Fruit fly (Drosophila melanogaster) whole organism, embryonic: ENCODE data around the gene PGAP1.
A peak's percentile ranks its signal among the peaks of the same experiment; 100 is the strongest.

Experiments
- BEAF-32 ChIP-seq: fragments of 200-800 bp; sonication (Bioruptor generic); optimal IDR thresholded peaks from 3 replicates; lab custom pipeline; 2017; ENCODE audit warnings: missing biosample characterization, missing genetic modification characterization, mild to moderate bottlenecking, moderate library complexity, missing genetic modification reagents
- CG11398 ChIP-seq: fragments of 200-800 bp; sonication (Bioruptor generic); optimal IDR thresholded peaks from 2 replicates; lab custom pipeline; 2016; ENCODE audit warnings: missing biosample characterization, missing genetic modification characterization
- CG12769 ChIP-seq: fragments of 200-800 bp; sonication (Bioruptor generic); optimal IDR thresholded peaks from 2 replicates; lab custom pipeline; 2019; ENCODE audit warnings: missing biosample characterization, mild to moderate bottlenecking, missing genetic modification characterization, moderate library complexity
- CG13123 ChIP-seq: fragments of 200-800 bp; sonication (Bioruptor generic); optimal IDR thresholded peaks from 2 replicates; lab custom pipeline; 2016; ENCODE audit warnings: missing biosample characterization, missing genetic modification characterization
- CG14965 ChIP-seq: fragments of 200-800 bp; sonication (Bioruptor generic); optimal IDR thresholded peaks from 2 replicates; lab custom pipeline; 2016; ENCODE audit warnings: missing biosample characterization, missing genetic modification characterization, borderline replicate concordance
- CG15514 ChIP-seq: fragments of 200-800 bp; sonication (Bioruptor generic); optimal IDR thresholded peaks from 3 replicates; lab custom pipeline; 2017; ENCODE audit warnings: missing biosample characterization, missing genetic modification characterization, mild to moderate bottlenecking, moderate library complexity, missing genetic modification reagents
- CG1602 ChIP-seq: fragments of 200-800 bp; sonication (Bioruptor generic); optimal IDR thresholded peaks from 3 replicates; lab custom pipeline; 2016; ENCODE audit warnings: missing biosample characterization, missing genetic modification characterization
- CG16779 ChIP-seq: fragments of 200-800 bp; sonication (Bioruptor generic); IDR thresholded peaks from 2 replicates; pipeline ENCODE4 v1.3.6; 2022; ENCODE audit warnings: missing biosample characterization, missing genetic modification characterization
- CG17802 ChIP-seq: fragments of 200-800 bp; sonication (Bioruptor generic); optimal IDR thresholded peaks from 2 replicates; lab custom pipeline; 2018; ENCODE audit warnings: missing biosample characterization, mild to moderate bottlenecking, missing genetic modification characterization, moderate library complexity
- CG18011 ChIP-seq: fragments of 200-800 bp; sonication (Bioruptor generic); optimal IDR thresholded peaks from 2 replicates; lab custom pipeline; 2017; ENCODE audit warnings: missing biosample characterization, missing genetic modification characterization, mild to moderate bottlenecking, moderate library complexity, missing genotype
- CG2116 ChIP-seq: fragments of 200-800 bp; sonication (Bioruptor generic); optimal IDR thresholded peaks from 3 replicates; lab custom pipeline; 2018; ENCODE audit warnings: missing biosample characterization, mild to moderate bottlenecking, missing genetic modification characterization
- CG32767 ChIP-seq: fragments of 200-800 bp; sonication (Bioruptor generic); IDR thresholded peaks from 2 replicates; pipeline ENCODE4 v1.3.6; 2022; ENCODE audit warnings: missing biosample characterization, missing genetic modification characterization
- CG32772 ChIP-seq: fragments of 200-800 bp; sonication (Bioruptor generic); IDR thresholded peaks from 2 replicates; pipeline ENCODE4 v1.3.6; 2022; ENCODE audit warnings: missing biosample characterization, missing genetic modification characterization
- CG4730 ChIP-seq: fragments of 200-800 bp; sonication (Bioruptor generic); IDR thresholded peaks from 2 replicates; pipeline ENCODE4 v1.3.6; 2022; ENCODE audit warnings: missing biosample characterization, missing genetic modification characterization
- CG7271 ChIP-seq: fragments of 200-800 bp; sonication (Bioruptor generic); optimal IDR thresholded peaks from 2 replicates; lab custom pipeline; 2018; ENCODE audit warnings: missing biosample characterization, mild to moderate bottlenecking, missing genetic modification characterization, moderate library complexity
- CG9932 ChIP-seq: fragments of 200-800 bp; sonication (Bioruptor generic); IDR thresholded peaks from 2 replicates; pipeline ENCODE4 v1.3.6; 2022; ENCODE audit warnings: missing biosample characterization, missing genetic modification characterization
- CTCF ChIP-seq: fragments of 200-800 bp; sonication (Bioruptor generic); optimal IDR thresholded peaks from 2 replicates; lab custom pipeline; 2017; ENCODE audit warnings: missing biosample characterization, mild to moderate bottlenecking, missing genetic modification characterization, moderate library complexity
- Dad ChIP-seq: fragments of 200-800 bp; sonication (Bioruptor generic); optimal IDR thresholded peaks from 3 replicates; lab custom pipeline; 2016; ENCODE audit warnings: missing biosample characterization, missing genetic modification characterization
- Dek ChIP-seq: fragments of 200-800 bp; sonication (Bioruptor generic); optimal IDR thresholded peaks from 3 replicates; lab custom pipeline; 2019; ENCODE audit warnings: missing biosample characterization, mild to moderate bottlenecking, missing genetic modification characterization, moderate library complexity
- Doc2 ChIP-seq: fragments of 200-800 bp; sonication (Bioruptor generic); IDR thresholded peaks from 2 replicates; pipeline ENCODE4 v1.3.6; 2022; ENCODE audit warnings: missing biosample characterization, missing genetic modification characterization
- Eip74EF ChIP-seq, 2 experiments: fragments of 200-800 bp in 1 of 2; fragments of >200 bp in 1 of 2; sonication (Bioruptor generic) in 1 of 2; optimal IDR thresholded peaks; 2 replicates each; lab custom pipeline; 2017 to 2019; ENCODE audit warnings: missing biosample characterization in 2 of 2, missing genetic modification characterization in 2 of 2, mild to moderate bottlenecking in 1 of 2, moderate library complexity in 1 of 2
- HmgZ ChIP-seq: fragments of 200-800 bp; sonication (Bioruptor generic); optimal IDR thresholded peaks from 2 replicates; lab custom pipeline; 2018; ENCODE audit warnings: missing biosample characterization, mild to moderate bottlenecking, missing genetic modification characterization
- Hmr ChIP-seq: fragments of 200-800 bp; sonication (Bioruptor generic); optimal IDR thresholded peaks from 3 replicates; lab custom pipeline; 2017; ENCODE audit warnings: mild to moderate bottlenecking, missing biosample characterization, missing genetic modification reagents, missing genetic modification characterization
- Hr51 ChIP-seq, 2 experiments: fragments of 200-800 bp; sonication (Bioruptor generic); optimal IDR thresholded peaks; 2 replicates in 1 of 2; 3 replicates in 1 of 2; lab custom pipeline; 2016 to 2018; ENCODE audit warnings: missing biosample characterization in 2 of 2, missing genetic modification characterization in 2 of 2, mild to moderate bottlenecking in 1 of 2, moderate library complexity in 1 of 2
- Hsf ChIP-seq: fragments of 200-800 bp; sonication (Bioruptor generic); optimal IDR thresholded peaks from 3 replicates; lab custom pipeline; 2016; ENCODE audit warnings: missing biosample characterization, missing genetic modification characterization
- NC2β ChIP-seq: fragments of 200-800 bp; sonication (Bioruptor generic); optimal IDR thresholded peaks from 2 replicates; lab custom pipeline; 2016; ENCODE audit warnings: missing biosample characterization, missing genetic modification characterization
- Nf-YA ChIP-seq: fragments of 200-800 bp; sonication (Bioruptor generic); IDR thresholded peaks from 2 replicates; pipeline ENCODE4 v1.3.6; 2022; ENCODE audit warnings: missing biosample characterization, missing genetic modification characterization
- Oaz ChIP-seq: fragments of 200-800 bp; sonication (Bioruptor generic); IDR thresholded peaks from 2 replicates; pipeline ENCODE4 v1.3.6; 2022; ENCODE audit warnings: missing biosample characterization, missing genetic modification characterization
- Side ChIP-seq: fragments of 200-800 bp; sonication (Bioruptor generic); optimal IDR thresholded peaks from 2 replicates; lab custom pipeline; 2016; ENCODE audit warnings: missing biosample characterization, missing genetic modification characterization
- Six4 ChIP-seq: fragments of 200-800 bp; sonication (Bioruptor generic); optimal IDR thresholded peaks from 2 replicates; lab custom pipeline; 2016; ENCODE audit warnings: missing biosample characterization, missing genetic modification characterization
- Sry-β ChIP-seq: fragments of 200-800 bp; sonication (Bioruptor generic); optimal IDR thresholded peaks from 2 replicates; lab custom pipeline; 2018; ENCODE audit warnings: missing biosample characterization, mild to moderate bottlenecking, missing genetic modification characterization, moderate library complexity
- TFAM ChIP-seq: fragments of 200-800 bp; sonication (Bioruptor generic); optimal IDR thresholded peaks from 2 replicates; lab custom pipeline; 2017; ENCODE audit warnings: missing biosample characterization, missing genetic modification characterization, inconsistent platforms
- Usf ChIP-seq: fragments of 200-800 bp; sonication (Bioruptor generic); optimal IDR thresholded peaks from 2 replicates; lab custom pipeline; 2017; ENCODE audit warnings: missing genotype, missing biosample characterization, missing genetic modification characterization
- disco-r ChIP-seq: fragments of 200-800 bp; sonication (Bioruptor generic); optimal IDR thresholded peaks from 2 replicates; lab custom pipeline; 2016; ENCODE audit warnings: missing biosample characterization, missing genetic modification characterization
- dysf ChIP-seq: fragments of 200-800 bp; sonication (Bioruptor generic); IDR thresholded peaks from 3 replicates; pipeline ENCODE4 v1.3.6; 2022; ENCODE audit warnings: missing biosample characterization, missing genetic modification characterization
- esg ChIP-seq: fragments of 200-800 bp; sonication (Bioruptor generic); conservative IDR thresholded peaks from 2 replicates; pipeline ENCODE4 v1.3.6; 2022; ENCODE audit warnings: missing biosample characterization, missing genetic modification characterization
- fu2 ChIP-seq: fragments of 200-800 bp; sonication (Bioruptor generic); optimal IDR thresholded peaks from 2 replicates; lab custom pipeline; 2016; ENCODE audit warnings: missing biosample characterization, missing genetic modification characterization
- ham ChIP-seq: fragments of 200-800 bp; sonication (Bioruptor generic); IDR thresholded peaks from 2 replicates; pipeline ENCODE4 v1.3.6; 2022; ENCODE audit warnings: missing biosample characterization, missing genetic modification characterization
- hkb ChIP-seq, 2 experiments: fragments of 200-800 bp in 1 of 2; fragments of >200 bp in 1 of 2; sonication (Bioruptor generic) in 1 of 2; IDR thresholded peaks in 1 of 2; optimal IDR thresholded peaks in 1 of 2; 2 replicates each; pipeline versions ENCODE4 v1.3.6 to Lab custom; 2017 to 2022; ENCODE audit warnings: missing biosample characterization in 1 of 2, missing genetic modification characterization in 1 of 2
- jing ChIP-seq: fragments of 200-800 bp; sonication (Bioruptor generic); optimal IDR thresholded peaks from 2 replicates; lab custom pipeline; 2018; ENCODE audit warnings: missing biosample characterization, mild to moderate bottlenecking, missing genetic modification characterization
- nom ChIP-seq: fragments of 200-800 bp; sonication (Bioruptor generic); optimal IDR thresholded peaks from 2 replicates; lab custom pipeline; 2017; ENCODE audit warnings: missing biosample characterization, missing genetic modification characterization, mild to moderate bottlenecking, moderate library complexity, missing genetic modification reagents
- pb ChIP-seq: fragments of 200-800 bp; sonication (Bioruptor generic); optimal IDR thresholded peaks from 3 replicates; lab custom pipeline; 2016; ENCODE audit warnings: missing biosample characterization, missing genetic modification characterization
- phol ChIP-seq: fragments of 200-800 bp; sonication (Bioruptor generic); optimal IDR thresholded peaks from 3 replicates; lab custom pipeline; 2018; ENCODE audit warnings: missing biosample characterization, mild to moderate bottlenecking, missing genetic modification characterization, moderate library complexity
- prd ChIP-seq, 3 experiments: fragments of >200 bp in 2 of 3; fragments of 200-800 bp in 1 of 3; sonication (Bioruptor generic) in 1 of 3; optimal IDR thresholded peaks in 2 of 3; IDR thresholded peaks in 1 of 3; 2 replicates in 2 of 3; 3 replicates in 1 of 3; pipeline versions ENCODE4 v1.3.6 to Lab custom; 2017 to 2022; ENCODE audit warnings: missing biosample characterization in 1 of 3, missing genetic modification characterization in 1 of 3
- ranshi ChIP-seq: fragments of 200-800 bp; sonication (Bioruptor generic); IDR thresholded peaks from 2 replicates; pipeline ENCODE4 v1.3.6; 2022; ENCODE audit warnings: missing biosample characterization, missing genetic modification characterization
- sens ChIP-seq: fragments of 200-800 bp; sonication (Bioruptor generic); peaks from one replicate; lab custom pipeline; 2016; ENCODE audit warnings: missing biosample characterization, missing genetic modification characterization
- sisA ChIP-seq: fragments of 200-800 bp; sonication (Bioruptor generic); IDR thresholded peaks from 2 replicates; pipeline ENCODE4 v1.3.6; 2022; ENCODE audit warnings: missing biosample characterization, missing genetic modification characterization
- zen ChIP-seq: fragments of 200-800 bp; sonication (Bioruptor generic); optimal IDR thresholded peaks from 3 replicates; lab custom pipeline; 2018; ENCODE audit warnings: missing biosample characterization, mild to moderate bottlenecking, missing genetic modification characterization, moderate library complexity

PGAP1 gene

dm6 chrX:5679079-5679932 is 10.0 kb downstream of the PGAP1 start (continued):
- TF ChIP-seq Doc2 (GFP tag; lab: Robert Waterston, UW) (no peak), Usf (GFP tag; lab: Kevin White, UChicago) (no peak), prd (optimal IDR thresholded peaks at IDR 0.05; lab: Kevin White, UChicago) (no peak), prd (GFP tag; IDR thresholded peaks at IDR 0.05; lab: Robert Waterston, UW) (peak; percentile 67; the same call in 2 of the 3 replicates), Oaz (GFP tag; lab: Robert Waterston, UW) (no peak), phol (tag; lab: Kevin White, UChicago) (peak; percentile 72), fu2 (GFP tag; lab: Kevin White, UChicago) (no peak), esg (GFP tag; lab: Robert Waterston, UW) (no peak), CG7271 (tag; lab: Kevin White, UChicago) (no peak), sens (peak; percentile 95), Nf-YA (GFP tag; lab: Robert Waterston, UW) (no peak), jing (GFP tag; lab: Kevin White, UChicago) (peak; percentile 35), CG2116 (GFP tag; lab: Kevin White, UChicago) (no peak), CG11398 (peak; percentile 47), Hr51 (GFP tag; optimal IDR thresholded peaks at IDR 0.05; lab: Kevin White, UChicago) (no peak), CG32767 (GFP tag; lab: Robert Waterston, UW) (no peak), CG13123 (GFP tag; lab: Kevin White, UChicago) (peak; percentile 4), CG9932 (GFP tag; lab: Robert Waterston, UW) (no peak), CG15514 (GFP tag; lab: Kevin White, UChicago) (peak; percentile 6), Eip74EF (GFP tag; optimal IDR thresholded peaks at IDR 0.05; lab: Kevin White, UChicago) (no peak), CG4730 (GFP tag; lab: Robert Waterston, UW) (0 out of 2 replicates have a peak, but pooled peaks have one; percentile 10), dysf (GFP tag; lab: Robert Waterston, UW) (no peak), sisA (GFP tag; lab: Robert Waterston, UW) (peak; percentile 54; the same call in 1 of the 2 replicates), CG1602 (GFP tag; lab: Kevin White, UChicago) (peak; percentile 17), Sry-β (GFP tag; lab: Kevin White, UChicago) (no peak), NC2β (GFP tag; lab: Kevin White, UChicago) (peak; percentile 63), ranshi (GFP tag; lab: Robert Waterston, UW) (no peak), hkb (optimal IDR thresholded peaks at IDR 0.05; lab: Kevin White, UChicago) (no peak), hkb (GFP tag; IDR thresholded peaks at IDR 0.05; lab: Robert Waterston, UW) (peak; percentile 62; the same call in 1 of the 2 replicates), CG18011 (GFP tag; lab: Kevin White, UChicago) (no peak), Dek (tag; lab: Kevin White, UChicago) (no peak), disco-r (GFP tag; lab: Kevin White, UChicago) (no peak), pb (GFP tag; lab: Kevin White, UChicago) (no peak), Hmr (no peak), CG32772 (GFP tag; lab: Robert Waterston, UW) (peak; percentile 40; the same call in 1 of the 2 replicates), Dad (GFP tag; lab: Kevin White, UChicago) (no peak), Hsf (GFP tag; lab: Kevin White, UChicago) (peak; percentile 35), CG14965 (no peak), CG17802 (tag; lab: Kevin White, UChicago) (no peak), nom (GFP tag; lab: Kevin White, UChicago) (peak; percentile 6), Six4 (peak; percentile 36), Side (GFP tag; lab: Kevin White, UChicago) (no peak), BEAF-32 (GFP tag; lab: Kevin White, UChicago) (no peak), zen (tag; lab: Kevin White, UChicago) (peak; percentile 37), HmgZ (tag; lab: Kevin White, UChicago) (no peak), TFAM (GFP tag; lab: Kevin White, UChicago) (no peak), ham (no peak), CG16779 (no peak), CTCF (GFP tag; lab: Kevin White, UChicago) (peak; percentile 3), CG12769 (tag; lab: Kevin White, UChicago) (no peak)
